Worm (Caenorhabditis elegans) whole organism, L1 larva: ENCODE results near the gene crn-7.
A peak's percentile ranks its signal among the peaks of the same experiment; 100 is the strongest.

Experiments used
- C16A3.4 ChIP-seq: fragments of 150-350 bp; optimal IDR thresholded peaks from 2 replicates; lab custom pipeline; 2014; ENCODE audit warnings: missing biosample characterization, missing genetic modification characterization
- C34B4.2 ChIP-seq: sonication (generic microtip); optimal IDR thresholded peaks from 2 replicates; lab custom pipeline; 2017; ENCODE audit warnings: mild to moderate bottlenecking, missing genetic modification characterization, missing compliant biosample characterization
- F16B12.6 ChIP-seq: fragments of 150-350 bp; optimal IDR thresholded peaks from 2 replicates; lab custom pipeline; 2014; ENCODE audit warnings: missing biosample characterization, missing genetic modification characterization
- Y116A8C.19 ChIP-seq: sonication (generic microtip); optimal IDR thresholded peaks from 2 replicates; lab custom pipeline; 2016; ENCODE audit warnings: missing compliant biosample characterization, missing genetic modification characterization, borderline replicate concordance
- alr-1 ChIP-seq: fragments of 200-800 bp; sonication (Bioruptor generic); optimal IDR thresholded peaks from 2 replicates; lab custom pipeline; 2018; ENCODE audit warnings: borderline replicate concordance, mild to moderate bottlenecking, missing genetic modification characterization, missing compliant biosample characterization
- aly-2 ChIP-seq: fragments of 150-350 bp; optimal IDR thresholded peaks from 2 replicates; lab custom pipeline; 2014; ENCODE audit warnings: missing biosample characterization, missing genetic modification characterization
- ama-1 ChIP-seq: fragments of 150-350 bp; optimal IDR thresholded peaks from 2 replicates; lab custom pipeline; 2014
- blmp-1 ChIP-seq: fragments of 150-350 bp; optimal IDR thresholded peaks from 2 replicates; lab custom pipeline; 2014; ENCODE audit warnings: missing biosample characterization, missing genetic modification characterization
- ceh-8 ChIP-seq: fragments of 200-800 bp; sonication (Bioruptor generic); optimal IDR thresholded peaks from 2 replicates; lab custom pipeline; 2018; ENCODE audit warnings: mild to moderate bottlenecking, missing genetic modification characterization, moderate library complexity, missing compliant biosample characterization
- dpl-1 ChIP-seq, 3 experiments: fragments of 150-350 bp in 2 of 3; sonication (generic microtip) in 1 of 3; optimal IDR thresholded peaks; 2 replicates each; lab custom pipeline; 2014 to 2017; ENCODE audit warnings: missing biosample characterization in 3 of 3, missing genetic modification characterization in 3 of 3, missing genetic modification reagents in 3 of 3
- dsc-1 ChIP-seq: sonication (generic microtip); optimal IDR thresholded peaks from 2 replicates; lab custom pipeline; 2016; ENCODE audit warnings: mild to moderate bottlenecking, missing genetic modification characterization, missing compliant biosample characterization
- efl-1 ChIP-seq, 4 experiments: fragments of 150-350 bp; optimal IDR thresholded peaks in 3 of 4; peaks in 1 of 4; 1 replicate in 1 of 4; 2 replicates in 3 of 4; lab custom pipeline; 2014; ENCODE audit warnings: missing biosample characterization in 2 of 4, missing genetic modification characterization in 2 of 4, missing genetic modification reagents in 2 of 4
- egl-27 ChIP-seq, 2 experiments: fragments of 150-350 bp in 1 of 2; sonication (generic microtip); optimal IDR thresholded peaks; 3 replicates each; lab custom pipeline; 2017 to 2018; ENCODE audit warnings: missing biosample characterization in 2 of 2, missing genetic modification characterization in 2 of 2, missing genetic modification reagents in 2 of 2
- elt-2 ChIP-seq: sonication (generic microtip); optimal IDR thresholded peaks from 2 replicates; lab custom pipeline; 2016; ENCODE audit warnings: missing genetic modification characterization, mild to moderate bottlenecking, inconsistent platforms, missing compliant biosample characterization, missing genetic modification reagents
- elt-3 ChIP-seq, 6 experiments: fragments of 150-350 bp in 1 of 6; sonication (generic microtip); optimal IDR thresholded peaks; 2 replicates each; lab custom pipeline; 2017 to 2018; ENCODE audit warnings: missing biosample characterization in 6 of 6, missing genetic modification characterization in 6 of 6, inconsistent platforms in 1 of 6
- fkh-10 ChIP-seq: sonication (generic microtip); optimal IDR thresholded peaks from 2 replicates; lab custom pipeline; 2017; ENCODE audit warnings: missing biosample characterization, missing genetic modification reagents, missing genetic modification characterization
- fkh-8 ChIP-seq: sonication (generic microtip); optimal IDR thresholded peaks from 2 replicates; lab custom pipeline; 2016; ENCODE audit warnings: mild to moderate bottlenecking, missing genetic modification characterization, missing compliant biosample characterization
- hlh-17 ChIP-seq: fragments of 200-800 bp; sonication (Bioruptor generic); optimal IDR thresholded peaks from 2 replicates; lab custom pipeline; 2018; ENCODE audit warnings: missing genetic modification characterization, mild to moderate bottlenecking, missing compliant biosample characterization, moderate library complexity, borderline replicate concordance
- lin-13 ChIP-seq: fragments of 150-350 bp; optimal IDR thresholded peaks from 2 replicates; lab custom pipeline; 2014; ENCODE audit warnings: missing biosample characterization, missing genetic modification reagents, missing genetic modification characterization
- lin-14 ChIP-seq: fragments of 200-800 bp; sonication (Bioruptor generic); optimal IDR thresholded peaks from 2 replicates; lab custom pipeline; 2018; ENCODE audit warnings: mild to moderate bottlenecking, missing genetic modification characterization, moderate library complexity, missing compliant biosample characterization
- lin-35 ChIP-seq, 2 experiments: fragments of 150-350 bp; optimal IDR thresholded peaks; 2 replicates each; lab custom pipeline; 2014; ENCODE audit warnings: missing biosample characterization in 2 of 2, missing genetic modification characterization in 2 of 2, missing genetic modification reagents in 2 of 2
- lin-39 ChIP-seq: fragments of 150-350 bp; optimal IDR thresholded peaks from 2 replicates; lab custom pipeline; 2014; ENCODE audit warnings: missing biosample characterization, missing genetic modification reagents, missing genetic modification characterization
- lsy-2 ChIP-seq, 2 experiments: fragments of 150-350 bp; optimal IDR thresholded peaks; 2 replicates each; lab custom pipeline; 2014; ENCODE audit warnings: missing biosample characterization in 2 of 2, missing genetic modification characterization in 2 of 2
- mep-1 ChIP-seq: fragments of 150-350 bp; optimal IDR thresholded peaks from 2 replicates; lab custom pipeline; 2014; ENCODE audit warnings: missing biosample characterization, missing genetic modification characterization
- nhr-19 ChIP-seq: fragments of 200-800 bp; sonication (Bioruptor generic); conservative IDR thresholded peaks from 2 replicates; pipeline ENCODE4 v1.3.6; 2022; ENCODE audit warnings: missing genetic modification characterization, missing compliant biosample characterization
- nhr-20 ChIP-seq: sonication (generic microtip); optimal IDR thresholded peaks from 2 replicates; lab custom pipeline; 2016; ENCODE audit warnings: mild to moderate bottlenecking, missing genetic modification characterization, missing compliant biosample characterization
- nhr-237 ChIP-seq: fragments of 150-350 bp; optimal IDR thresholded peaks from 2 replicates; lab custom pipeline; 2014; ENCODE audit warnings: missing biosample characterization, missing genetic modification characterization
- nhr-47 ChIP-seq: sonication (generic microtip); optimal IDR thresholded peaks from 2 replicates; lab custom pipeline; 2016; ENCODE audit warnings: mild to moderate bottlenecking, missing genetic modification characterization, moderate library complexity, missing compliant biosample characterization
- nhr-71 ChIP-seq: sonication (generic microtip); optimal IDR thresholded peaks from 2 replicates; lab custom pipeline; 2016; ENCODE audit warnings: mild to moderate bottlenecking, missing genetic modification characterization, moderate library complexity, missing compliant biosample characterization
- nhr-76 ChIP-seq: sonication (generic microtip); optimal IDR thresholded peaks from 2 replicates; lab custom pipeline; 2017; ENCODE audit warnings: missing biosample characterization, missing genetic modification characterization
- nhr-85 ChIP-seq: sonication (generic microtip); peaks from one replicate; lab custom pipeline; 2016; ENCODE audit warnings: missing genetic modification characterization, inconsistent platforms, missing compliant biosample characterization
- nhr-90 ChIP-seq: sonication (generic microtip); optimal IDR thresholded peaks from 2 replicates; lab custom pipeline; 2016; ENCODE audit warnings: mild to moderate bottlenecking, missing genetic modification characterization, missing compliant biosample characterization; ENCODE audit not compliant: poor library complexity
- pag-3 ChIP-seq: sonication (generic microtip); optimal IDR thresholded peaks from 2 replicates; lab custom pipeline; 2017; ENCODE audit warnings: missing genetic modification characterization, mild to moderate bottlenecking, missing compliant biosample characterization, antibody characterized with exemption, borderline replicate concordance; ENCODE audit not compliant: insufficient read depth
- rnt-1 ChIP-seq: sonication (generic microtip); optimal IDR thresholded peaks from 2 replicates; lab custom pipeline; 2016; ENCODE audit warnings: mild to moderate bottlenecking, missing genetic modification characterization, moderate library complexity, missing compliant biosample characterization
- skn-1 ChIP-seq: fragments of 150-350 bp; optimal IDR thresholded peaks from 2 replicates; lab custom pipeline; 2014; ENCODE audit warnings: missing biosample characterization, missing genetic modification characterization
- snu-23 ChIP-seq: sonication (generic microtip); optimal IDR thresholded peaks from 2 replicates; lab custom pipeline; 2016; ENCODE audit warnings: missing genetic modification characterization, missing compliant biosample characterization
- sptf-1 ChIP-seq: fragments of 150-350 bp; optimal IDR thresholded peaks from 2 replicates; lab custom pipeline; 2014; ENCODE audit warnings: missing biosample characterization, missing genetic modification characterization
- tbx-2 ChIP-seq: sonication (generic microtip); optimal IDR thresholded peaks from 2 replicates; lab custom pipeline; 2016; ENCODE audit warnings: missing genetic modification characterization, missing compliant biosample characterization
- unc-130 ChIP-seq: fragments of 150-350 bp; optimal IDR thresholded peaks from 2 replicates; lab custom pipeline; 2017; ENCODE audit warnings: missing biosample characterization, missing genetic modification characterization, inconsistent platforms
- unc-30 ChIP-seq: sonication (generic microtip); optimal IDR thresholded peaks from 2 replicates; lab custom pipeline; 2017; ENCODE audit warnings: missing biosample characterization, missing genetic modification characterization
- unc-62 ChIP-seq: fragments of 150-350 bp; optimal IDR thresholded peaks from 2 replicates; lab custom pipeline; 2014; ENCODE audit warnings: missing biosample characterization, missing genetic modification reagents, missing genetic modification characterization
- unc-86 ChIP-seq: sonication (generic microtip); optimal IDR thresholded peaks from 2 replicates; lab custom pipeline; 2016; ENCODE audit warnings: missing genetic modification characterization, missing compliant biosample characterization
- xbp-1 ChIP-seq: sonication (generic microtip); optimal IDR thresholded peaks from 2 replicates; lab custom pipeline; 2016; ENCODE audit warnings: missing genetic modification characterization, missing compliant biosample characterization
- zag-1 ChIP-seq: fragments of 150-350 bp; optimal IDR thresholded peaks from 2 replicates; lab custom pipeline; 2014; ENCODE audit warnings: missing biosample characterization, missing genetic modification characterization
- ztf-4 ChIP-seq: fragments of 150-350 bp; optimal IDR thresholded peaks from 2 replicates; lab custom pipeline; 2014; ENCODE audit warnings: missing biosample characterization, missing genetic modification characterization

Gene crn-7

DNA sequence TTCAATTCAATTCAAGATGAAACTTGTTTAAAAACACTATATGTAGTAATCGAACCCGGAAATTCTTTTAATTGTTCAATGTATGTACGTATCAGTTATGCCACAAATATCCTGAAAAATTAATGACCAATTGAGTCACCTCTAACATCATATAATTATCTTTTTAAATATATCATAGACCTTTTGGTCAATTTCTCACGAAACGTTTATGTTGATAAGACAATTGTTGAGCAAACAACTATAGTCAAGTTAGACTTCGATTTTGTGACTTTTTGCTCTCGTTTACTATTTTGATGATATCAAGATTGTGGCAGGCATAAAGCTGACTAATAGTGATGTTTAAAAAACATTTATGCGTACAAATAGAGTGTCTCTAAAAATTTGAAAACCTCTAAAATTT is 28.1 kb upstream of the crn-7 start:
- TF ChIP-seq nhr-20 (peak; percentile 12), sptf-1 (tag; lab: Kevin White, UChicago) (no peak)

DNA sequence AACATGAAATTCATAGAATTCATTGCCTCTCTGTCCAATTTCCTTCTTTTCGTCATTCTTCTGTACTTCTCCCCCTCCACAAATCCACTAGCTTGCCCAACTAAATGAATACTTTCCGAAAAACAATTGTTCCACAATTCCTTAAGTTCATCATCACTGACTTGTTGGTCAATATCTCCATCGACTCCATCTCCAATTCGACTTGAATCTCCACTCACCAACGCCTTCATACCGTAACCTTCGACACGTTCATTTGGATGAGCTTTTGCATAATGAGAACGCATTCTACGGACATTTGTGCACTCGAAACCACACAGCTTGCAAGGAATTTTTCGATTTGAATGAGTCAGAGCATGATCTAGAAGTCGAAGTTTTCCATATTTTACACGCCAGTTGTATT is 27.4 kb upstream of the crn-7 start:
- TF ChIP-seq ama-1 (lab: Kevin White, UChicago) (no peak), nhr-237 (tag; lab: Kevin White, UChicago) (no peak), nhr-76 (tag; lab: Kevin White, UChicago) (no peak), nhr-19 (GFP tag; lab: Robert Waterston, UW) (no peak), unc-62 (GFP tag; lab: Kevin White, UChicago) (no peak), pag-3 (tag; lab: Kevin White, UChicago) (no peak), ztf-4 (tag; lab: Kevin White, UChicago) (no peak), zag-1 (no peak), fkh-8 (tag; lab: Kevin White, UChicago) (no peak), ceh-8 (no peak), efl-1 (optimal IDR thresholded peaks at IDR 0.05; lab: Kevin White, UChicago) (no peak), efl-1 (GFP tag; optimal IDR thresholded peaks at IDR 0.05 in 1 of 2; lab: Kevin White, UChicago) (no peak), unc-86 (tag; lab: Kevin White, UChicago) (no peak), C34B4.2 (tag; lab: Kevin White, UChicago) (no peak)

DNA sequence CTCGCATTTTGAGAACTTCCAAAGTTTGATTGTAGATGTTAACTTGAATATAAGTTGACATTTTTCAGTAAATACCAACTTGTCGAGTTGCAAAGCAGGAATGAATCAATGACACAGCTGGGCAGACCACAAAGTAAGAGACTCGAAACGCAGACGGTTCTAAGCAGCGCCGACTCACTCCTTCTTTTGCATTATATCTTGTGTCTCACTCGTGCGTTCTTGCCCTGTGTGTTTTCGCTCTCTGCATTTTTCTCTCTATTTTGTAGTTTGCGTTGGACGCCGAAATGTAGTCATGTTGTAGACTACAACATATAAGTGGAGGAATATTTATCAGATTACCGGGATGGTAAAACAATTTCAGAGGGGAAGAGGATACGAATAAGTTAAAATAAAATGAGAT is 25.5 kb upstream of the crn-7 start, which contains the start of gene C02F5.12:
C02F5.12 (minus strand) TSS at position 221 of the 400 bp plus-strand sequence.
- TF ChIP-seq snu-23 (GFP tag; lab: Kevin White, UChicago), result peak; percentile 39
- TF ChIP-seq lsy-2 (tag; optimal IDR thresholded peaks at IDR 0.05; lab: Kevin White, UChicago), result peak; percentile 11 to 32
- TF ChIP-seq rnt-1, result peak; percentile 11
- TF ChIP-seq nhr-90, result peak; percentile 15
- peak; percentile 32 for TF ChIP-seq lin-14
- no peak for TF ChIP-seq tbx-2 (tag; lab: Kevin White, UChicago)
- TF ChIP-seq lin-35 (GFP tag; optimal IDR thresholded peaks at IDR 0.05; lab: Kevin White, UChicago), result peak in 1 of 2 experiments; percentile 21
- no peak for TF ChIP-seq fkh-10
- peak; percentile 46 for TF ChIP-seq nhr-85 (tag; lab: Kevin White, UChicago)
- peak; percentile 63 for TF ChIP-seq mep-1 (tag; lab: Kevin White, UChicago)
- peak; percentile 51 for TF ChIP-seq nhr-71 (tag; lab: Kevin White, UChicago)
- TF ChIP-seq blmp-1, result peak; percentile 64
- TF ChIP-seq nhr-20, result peak; percentile 60
- peak in 1 of 2 experiments; percentile 3 for TF ChIP-seq efl-1 (optimal IDR thresholded peaks at IDR 0.05; lab: Kevin White, UChicago)
- no peak for TF ChIP-seq efl-1 (GFP tag; optimal IDR thresholded peaks at IDR 0.05 in 1 of 2; lab: Kevin White, UChicago)
- TF ChIP-seq nhr-237 (tag; lab: Kevin White, UChicago), result no peak

ce11 chrIII:8244052-8244451 is 24.3 kb upstream of the crn-7 start, which contains the start of the genes pbs-6 and cids-1:
pbs-6 (minus strand) TSS chrIII:8244092.
cids-1 (plus strand) TSS chrIII:8244445.
- no peak for TF ChIP-seq xbp-1 (tag; lab: Kevin White, UChicago)
- TF ChIP-seq elt-2 (tag; lab: Kevin White, UChicago), result no peak
- TF ChIP-seq F16B12.6 (tag; lab: Kevin White, UChicago), result peak; percentile 85
- peak; percentile 22 to 64 for TF ChIP-seq lsy-2 (tag; optimal IDR thresholded peaks at IDR 0.05; lab: Kevin White, UChicago)
- TF ChIP-seq skn-1 (tag; lab: Kevin White, UChicago), result peak; percentile 59
- no peak for TF ChIP-seq egl-27 (tag; optimal IDR thresholded peaks at IDR 0.05; lab: Kevin White, UChicago)
- no peak for TF ChIP-seq lin-13 (GFP tag; lab: Kevin White, UChicago)
- no peak for TF ChIP-seq nhr-237 (tag; lab: Kevin White, UChicago)
- TF ChIP-seq alr-1 (tag; lab: Kevin White, UChicago), result no peak
- TF ChIP-seq elt-3 (tag; optimal IDR thresholded peaks at IDR 0.05; lab: Kevin White, UChicago), result no peak
- peak in 2 of 3 experiments; percentile 37 to 40 for TF ChIP-seq dpl-1 (GFP tag; optimal IDR thresholded peaks at IDR 0.05; lab: Kevin White, UChicago)
- no peak for TF ChIP-seq hlh-17 (GFP tag; lab: Kevin White, UChicago)
- TF ChIP-seq Y116A8C.19, result no peak
- no peak for TF ChIP-seq C16A3.4 (tag; lab: Kevin White, UChicago)
- peak; percentile 25 to 50 for TF ChIP-seq lin-35 (GFP tag; optimal IDR thresholded peaks at IDR 0.05; lab: Kevin White, UChicago)
- no peak for TF ChIP-seq lin-39 (tag; lab: Kevin White, UChicago)
- TF ChIP-seq dsc-1 (tag; lab: Kevin White, UChicago), result no peak
- TF ChIP-seq unc-30 (tag; lab: Kevin White, UChicago), result no peak
- no peak for TF ChIP-seq nhr-76 (tag; lab: Kevin White, UChicago)
- peak; percentile 29 for TF ChIP-seq unc-130 (tag; lab: Kevin White, UChicago)
- no peak for TF ChIP-seq zag-1
- TF ChIP-seq sptf-1 (tag; lab: Kevin White, UChicago), result no peak
- TF ChIP-seq nhr-19 (GFP tag; lab: Robert Waterston, UW), result no peak
- no peak for TF ChIP-seq lin-14
- TF ChIP-seq nhr-47 (tag; lab: Kevin White, UChicago), result peak; percentile 0
- no peak for TF ChIP-seq aly-2 (tag; lab: Kevin White, UChicago)
- peak; percentile 42 to 56 for TF ChIP-seq efl-1 (optimal IDR thresholded peaks at IDR 0.05; lab: Kevin White, UChicago)
- peak; percentile 44 to 72 for TF ChIP-seq efl-1 (GFP tag; optimal IDR thresholded peaks at IDR 0.05 in 1 of 2; lab: Kevin White, UChicago)
